Fruit fly (Drosophila melanogaster): ENCODE data around the gene MICU1.

The MICU1 gene

DNA sequence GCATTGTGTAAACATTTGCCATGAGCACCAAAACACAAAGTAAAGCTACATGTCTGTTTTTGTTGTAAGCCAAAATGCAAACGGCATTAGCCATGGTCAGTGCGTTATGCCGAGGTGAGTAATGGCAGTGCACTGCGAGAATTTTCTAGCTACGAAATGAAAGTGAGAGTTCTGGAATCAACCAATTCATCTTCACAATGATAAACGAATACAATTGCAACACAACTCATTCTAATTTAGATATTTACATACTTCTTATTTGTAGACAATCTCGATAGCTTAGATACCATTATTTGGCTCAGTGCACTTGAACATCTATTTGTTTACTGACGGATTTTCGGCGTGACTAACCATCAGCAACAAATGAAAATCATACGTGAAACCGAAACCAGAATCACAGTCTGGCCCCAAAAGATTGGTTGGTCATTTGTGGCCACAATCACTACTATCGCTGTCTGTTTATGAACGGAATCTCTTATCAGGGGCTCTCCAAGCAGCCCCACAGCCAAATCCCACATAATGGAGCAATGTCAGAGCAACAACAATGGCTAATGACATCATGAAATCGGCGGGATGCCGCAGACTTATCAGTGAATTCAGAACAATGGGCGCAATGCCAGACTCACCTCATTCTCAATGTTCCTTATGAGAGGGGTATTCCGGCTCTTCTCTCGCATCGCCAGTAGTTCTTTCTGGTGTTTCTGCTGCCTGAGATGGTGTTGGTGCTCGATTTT is 27.0 kb upstream of the MICU1 start:
- no peak for TF ChIP-seq CG8478 (optimal IDR thresholded peaks at IDR 0.05)
- no peak for TF ChIP-seq EcR (GFP tag; optimal IDR thresholded peaks at IDR 0.05)
- TF ChIP-seq Dll (optimal IDR thresholded peaks at IDR 0.05), result no peak
- TF ChIP-seq psq (optimal IDR thresholded peaks at IDR 0.05), result no peak
- no peak for TF ChIP-seq usp (GFP tag; optimal IDR thresholded peaks at IDR 0.05)
- no peak for TF ChIP-seq pan (optimal IDR thresholded peaks at IDR 0.05)

dm6 chr2L:7157456-7157855 is 24.6 kb upstream of the MICU1 start, which contains the start of gene Pvf3:
Gene Pvf3 (minus strand): TSS chr2L:7157695.
- no peak for TF ChIP-seq EcR (GFP tag; optimal IDR thresholded peaks at IDR 0.05)
- no peak for TF ChIP-seq CG8478 (optimal IDR thresholded peaks at IDR 0.05)
- no peak for TF ChIP-seq pan (optimal IDR thresholded peaks at IDR 0.05)
- no peak for TF ChIP-seq usp (GFP tag; optimal IDR thresholded peaks at IDR 0.05)
- TF ChIP-seq psq (optimal IDR thresholded peaks at IDR 0.05), result no peak
- TF ChIP-seq Dll (optimal IDR thresholded peaks at IDR 0.05), result no peak

DNA sequence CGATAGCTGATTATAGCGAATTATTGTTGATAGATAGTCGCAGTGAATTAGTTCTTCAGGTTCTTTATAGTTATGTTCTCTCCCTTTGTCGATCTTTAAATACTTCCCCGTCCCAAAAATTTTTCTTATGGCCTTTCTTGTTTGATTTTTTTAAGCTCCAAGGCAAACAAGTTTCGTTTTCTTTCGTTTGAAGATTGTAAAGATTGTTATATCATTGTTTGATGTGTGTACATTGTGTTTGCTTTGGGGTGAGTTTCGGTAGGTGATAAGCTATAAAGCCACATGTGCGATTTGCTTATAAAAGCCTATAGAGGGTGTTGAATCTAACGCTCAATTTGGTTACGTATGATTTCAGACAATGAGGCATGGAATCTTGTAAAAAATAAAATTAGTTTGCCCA is 23.2 kb upstream of the MICU1 start:
- TF ChIP-seq Dll (optimal IDR thresholded peaks at IDR 0.05) (no peak), psq (optimal IDR thresholded peaks at IDR 0.05) (no peak), EcR (GFP tag; optimal IDR thresholded peaks at IDR 0.05) (no peak)

DNA sequence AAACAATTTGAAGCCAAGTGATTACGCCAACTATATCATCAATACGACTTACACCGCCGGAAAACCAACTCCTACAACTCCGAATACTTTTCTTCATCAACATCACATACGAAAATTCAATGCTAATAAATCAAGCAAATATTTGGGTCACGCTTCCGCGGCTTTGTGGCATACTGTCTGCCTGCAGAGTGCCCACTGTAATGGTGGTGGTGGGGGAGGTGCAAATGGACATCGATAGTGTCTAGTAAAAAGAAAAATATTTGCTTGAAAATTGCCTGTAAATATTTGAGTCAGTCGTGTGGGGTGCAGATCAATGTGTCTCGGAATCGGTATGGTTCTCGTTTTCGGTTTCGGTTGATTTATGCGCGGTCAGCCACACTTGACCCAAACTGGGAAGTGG is 16.2 kb upstream of the MICU1 start:
- no peak for TF ChIP-seq Dll (optimal IDR thresholded peaks at IDR 0.05)
- TF ChIP-seq psq (optimal IDR thresholded peaks at IDR 0.05), result no peak
- TF ChIP-seq usp (GFP tag; optimal IDR thresholded peaks at IDR 0.05), result no peak
- TF ChIP-seq pan (optimal IDR thresholded peaks at IDR 0.05), result no peak
- no peak for TF ChIP-seq CG8478 (optimal IDR thresholded peaks at IDR 0.05)
- no peak for TF ChIP-seq EcR (GFP tag; optimal IDR thresholded peaks at IDR 0.05)

- no peak for TF ChIP-seq Dll (optimal IDR thresholded peaks at IDR 0.05)
- no peak for TF ChIP-seq usp (GFP tag; optimal IDR thresholded peaks at IDR 0.05)
- no peak for TF ChIP-seq EcR (GFP tag; optimal IDR thresholded peaks at IDR 0.05)
- TF ChIP-seq psq (optimal IDR thresholded peaks at IDR 0.05), result no peak
- TF ChIP-seq CG8478 (optimal IDR thresholded peaks at IDR 0.05), result no peak
- TF ChIP-seq pan (optimal IDR thresholded peaks at IDR 0.05), result no peak
Observed at dm6 chr2L:7169003-7169402, 13.0 kb upstream of the MICU1 start.

DNA sequence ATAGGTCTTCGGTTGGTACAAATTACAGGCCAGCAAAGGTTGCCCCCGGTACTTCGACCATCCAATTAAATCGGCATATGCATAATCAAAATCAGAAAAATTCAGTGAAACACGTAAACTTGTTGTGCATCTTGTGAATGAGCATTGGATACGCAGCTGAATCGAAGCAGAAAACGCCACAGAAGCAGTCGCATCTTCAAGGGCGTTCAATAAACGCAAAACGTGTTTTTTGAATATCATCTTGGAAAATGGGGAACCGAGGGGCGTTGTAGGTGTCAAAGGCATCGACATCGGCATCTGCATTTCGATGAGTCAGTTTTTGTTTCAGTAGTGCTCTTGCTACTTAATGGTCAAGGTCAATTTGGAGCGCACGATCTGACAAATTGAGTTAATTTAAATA is 7.7 kb upstream of the MICU1 start:
- TF ChIP-seq psq (optimal IDR thresholded peaks at IDR 0.05) (no peak), Dll (optimal IDR thresholded peaks at IDR 0.05) (no peak), usp (GFP tag; optimal IDR thresholded peaks at IDR 0.05) (no peak), pan (optimal IDR thresholded peaks at IDR 0.05) (no peak), CG8478 (optimal IDR thresholded peaks at IDR 0.05) (no peak), EcR (GFP tag; optimal IDR thresholded peaks at IDR 0.05) (no peak)

DNA sequence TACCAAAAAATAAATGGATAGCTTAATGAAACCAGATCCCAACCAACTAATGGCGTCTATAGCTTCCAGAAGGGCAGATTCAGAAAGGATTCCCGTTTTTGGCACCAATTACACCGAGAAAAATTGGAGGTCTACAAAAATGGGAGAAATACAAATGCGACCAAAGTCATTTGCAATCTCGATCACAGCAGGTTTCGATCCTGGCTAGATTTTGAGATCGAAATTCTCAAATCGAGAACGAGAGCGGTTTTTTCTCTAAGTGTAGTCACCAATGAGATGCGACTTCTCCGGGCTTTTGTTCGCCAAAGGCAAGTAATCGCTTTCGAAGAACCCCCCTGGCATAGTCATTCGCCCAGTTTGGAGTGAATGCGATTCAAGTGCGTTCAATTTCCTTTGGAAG is 6.2 kb upstream of the MICU1 start:
- no peak for TF ChIP-seq pan (optimal IDR thresholded peaks at IDR 0.05)

- no peak for TF ChIP-seq EcR (GFP tag; optimal IDR thresholded peaks at IDR 0.05)
- no peak for TF ChIP-seq CG8478 (optimal IDR thresholded peaks at IDR 0.05)
- no peak for TF ChIP-seq pan (optimal IDR thresholded peaks at IDR 0.05)
- TF ChIP-seq Dll (optimal IDR thresholded peaks at IDR 0.05), result no peak
- no peak for TF ChIP-seq psq (optimal IDR thresholded peaks at IDR 0.05)
- no peak for TF ChIP-seq usp (GFP tag; optimal IDR thresholded peaks at IDR 0.05)
Observed at dm6 chr2L:7179276-7179675, 2.8 kb upstream of the MICU1 start.

- no peak for TF ChIP-seq EcR (GFP tag; optimal IDR thresholded peaks at IDR 0.05)
- TF ChIP-seq Dll (optimal IDR thresholded peaks at IDR 0.05), result no peak
- no peak for TF ChIP-seq CG8478 (optimal IDR thresholded peaks at IDR 0.05)
- no peak for TF ChIP-seq psq (optimal IDR thresholded peaks at IDR 0.05)
- no peak for TF ChIP-seq usp (GFP tag; optimal IDR thresholded peaks at IDR 0.05)
- no peak for TF ChIP-seq pan (optimal IDR thresholded peaks at IDR 0.05)
Observed at dm6 chr2L:7187920-7188529, 6.0 kb downstream of the MICU1 start.

- TF ChIP-seq Dll (optimal IDR thresholded peaks at IDR 0.05), result peak; percentile 91
- no peak for TF ChIP-seq CG8478 (optimal IDR thresholded peaks at IDR 0.05)
Observed at dm6 chr2L:7188530-7188996, 6.5 kb downstream of the MICU1 start.

DNA sequence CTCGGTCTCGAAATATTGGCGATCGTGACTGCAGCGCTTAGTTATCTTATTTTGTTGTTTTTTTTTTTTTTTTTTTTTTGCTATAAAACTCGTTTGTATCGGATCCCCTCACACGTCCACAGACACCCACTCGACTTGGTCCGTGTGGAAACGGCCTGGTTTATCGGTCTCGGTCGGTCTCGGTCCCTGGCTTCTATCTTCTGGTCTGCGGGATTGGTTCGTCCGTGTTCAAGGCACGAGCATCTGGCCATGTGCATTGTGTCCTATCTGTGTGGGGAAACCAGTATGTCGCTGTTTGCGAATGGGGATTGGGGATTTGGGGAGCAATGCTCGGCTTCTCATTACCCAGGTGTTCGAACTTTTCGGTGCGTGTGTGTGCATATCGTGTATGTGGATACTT is 7.6 kb downstream of the MICU1 start, which contains the start of gene CG4496:
Gene CG4496, minus strand, starts transcription at position 337 of the 400 bp plus-strand sequence.
- no peak for TF ChIP-seq Dll (optimal IDR thresholded peaks at IDR 0.05)
- no peak for TF ChIP-seq psq (optimal IDR thresholded peaks at IDR 0.05)
- TF ChIP-seq EcR (GFP tag; optimal IDR thresholded peaks at IDR 0.05), result peak in 1 of 2 experiments; percentile 27

DNA sequence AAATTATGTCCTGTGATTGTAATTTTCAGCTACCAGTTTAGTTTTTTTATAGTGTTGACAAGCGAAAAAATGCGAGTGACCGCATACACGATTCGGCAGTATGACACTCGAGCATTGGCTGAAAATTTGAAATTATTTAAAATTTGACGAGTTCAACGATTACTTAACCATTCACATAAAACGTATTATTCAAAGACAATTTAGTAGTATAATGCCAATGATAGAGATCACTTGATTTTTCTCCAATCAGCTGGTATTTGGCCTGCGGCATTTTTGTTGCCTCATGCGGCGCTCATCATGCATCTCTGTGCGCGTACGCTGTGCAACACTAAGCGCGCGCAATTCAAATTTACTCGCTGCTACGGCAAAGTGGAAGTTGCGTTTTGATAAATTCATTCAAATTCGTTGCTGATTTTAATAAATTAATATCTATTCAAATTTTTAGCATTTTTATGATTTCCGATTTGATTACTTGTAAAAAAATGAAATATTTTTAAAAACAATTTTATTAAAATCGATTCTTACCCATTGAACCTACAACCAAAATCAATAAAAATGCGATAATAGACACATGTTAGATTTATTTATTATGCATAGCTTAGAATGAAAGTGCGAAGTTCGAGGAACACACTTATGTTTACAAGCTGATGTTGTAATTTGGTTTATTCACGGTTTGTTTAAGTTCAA is 12.5 kb downstream of the MICU1 start, which contains the start of gene CG4497:
Gene CG4497, minus strand, starts transcription at position 238 of the 687 bp plus-strand sequence.
- TF ChIP-seq pan (optimal IDR thresholded peaks at IDR 0.05) (no peak), psq (optimal IDR thresholded peaks at IDR 0.05) (no peak), EcR (GFP tag; optimal IDR thresholded peaks at IDR 0.05) (peak in 1 of 2 experiments; percentile 58), CG8478 (optimal IDR thresholded peaks at IDR 0.05) (no peak)
